Fruit fly (Drosophila melanogaster) whole organism, embryonic: Measurements from ENCODE around the gene CG4951.

ENCODE experiments used
- Antp ChIP-seq: fragments of 200-800 bp; sonication (Bioruptor generic); optimal IDR thresholded peaks from 3 replicates; lab custom pipeline; 2016; ENCODE audit warnings: missing biosample characterization, missing genetic modification characterization
- Atf-2 ChIP-seq: fragments of 200-800 bp; sonication (Bioruptor generic); optimal IDR thresholded peaks from 2 replicates; lab custom pipeline; 2016; ENCODE audit warnings: missing biosample characterization, missing genetic modification characterization
- Atf6 ChIP-seq: fragments of 200-800 bp; sonication (Bioruptor generic); IDR thresholded peaks from 2 replicates; pipeline ENCODE4 v1.3.6; 2022; ENCODE audit warnings: missing biosample characterization, missing genetic modification characterization
- Bdp1 ChIP-seq: fragments of 200-800 bp; sonication (Bioruptor generic); optimal IDR thresholded peaks from 3 replicates; lab custom pipeline; 2016; ENCODE audit warnings: missing biosample characterization, missing genetic modification characterization
- Blimp-1 ChIP-seq: fragments of 200-800 bp; sonication (Bioruptor generic); optimal IDR thresholded peaks from 3 replicates; lab custom pipeline; 2018; ENCODE audit warnings: missing biosample characterization, missing genetic modification characterization, mild to moderate bottlenecking, moderate library complexity, missing genetic modification reagents
- CG10321 ChIP-seq: fragments of 200-800 bp; sonication (Bioruptor generic); IDR thresholded peaks from 2 replicates; pipeline ENCODE4 v1.3.6; 2022; ENCODE audit warnings: missing biosample characterization, missing genetic modification characterization
- CG10654 ChIP-seq: fragments of 200-800 bp; sonication (Bioruptor generic); optimal IDR thresholded peaks from 2 replicates; lab custom pipeline; 2016; ENCODE audit warnings: missing biosample characterization, missing genetic modification characterization
- CG11723 ChIP-seq: fragments of 200-800 bp; sonication (Bioruptor generic); optimal IDR thresholded peaks from 2 replicates; lab custom pipeline; 2017; ENCODE audit warnings: missing biosample characterization, mild to moderate bottlenecking, missing genetic modification characterization
- CG12299 ChIP-seq: fragments of 200-800 bp; sonication (Bioruptor generic); optimal IDR thresholded peaks from 2 replicates; lab custom pipeline; 2018; ENCODE audit warnings: missing biosample characterization, mild to moderate bottlenecking, missing genetic modification characterization
- CG14050 ChIP-seq: fragments of 200-800 bp; sonication (Bioruptor generic); IDR thresholded peaks from 3 replicates; pipeline ENCODE4 v1.3.6; 2022; ENCODE audit warnings: missing biosample characterization, missing genetic modification characterization
- CG15696 ChIP-seq: fragments of 200-800 bp; sonication (Bioruptor generic); optimal IDR thresholded peaks from 2 replicates; lab custom pipeline; 2019; ENCODE audit warnings: missing biosample characterization, mild to moderate bottlenecking, missing genetic modification characterization, moderate library complexity
- CG1792 ChIP-seq: fragments of 200-800 bp; sonication (Bioruptor generic); optimal IDR thresholded peaks from 2 replicates; lab custom pipeline; 2016; ENCODE audit warnings: missing biosample characterization, missing genetic modification characterization
- CG18619 ChIP-seq: fragments of 200-800 bp; sonication (Bioruptor generic); optimal IDR thresholded peaks from 3 replicates; lab custom pipeline; 2017; ENCODE audit warnings: missing biosample characterization, mild to moderate bottlenecking, missing genetic modification characterization
- CG3407 ChIP-seq: fragments of 200-800 bp; sonication (Bioruptor generic); optimal IDR thresholded peaks from 2 replicates; lab custom pipeline; 2018; ENCODE audit warnings: missing biosample characterization, mild to moderate bottlenecking, missing genetic modification characterization
- CG4282 ChIP-seq: fragments of 200-800 bp; sonication (Bioruptor generic); optimal IDR thresholded peaks from 2 replicates; lab custom pipeline; 2016; ENCODE audit warnings: missing biosample characterization, missing genetic modification characterization
- CG4617 ChIP-seq: fragments of 200-800 bp; sonication (Bioruptor generic); optimal IDR thresholded peaks from 3 replicates; lab custom pipeline; 2016; ENCODE audit warnings: missing biosample characterization, missing genetic modification characterization, borderline replicate concordance
- CG8388 ChIP-seq: fragments of 200-800 bp; sonication (Bioruptor generic); optimal IDR thresholded peaks from 2 replicates; lab custom pipeline; 2019; ENCODE audit warnings: missing biosample characterization, mild to moderate bottlenecking, missing genetic modification characterization, moderate library complexity
- CG8944 ChIP-seq: fragments of 200-800 bp; sonication (Bioruptor generic); optimal IDR thresholded peaks from 3 replicates; lab custom pipeline; 2016; ENCODE audit warnings: missing biosample characterization, missing genetic modification characterization
- D19A ChIP-seq: fragments of 200-800 bp; optimal IDR thresholded peaks from 3 replicates; lab custom pipeline; 2019; ENCODE audit warnings: missing biosample characterization, mild to moderate bottlenecking, missing genetic modification characterization, moderate library complexity
- Dbx ChIP-seq: fragments of 200-800 bp; sonication (Bioruptor generic); IDR thresholded peaks from 3 replicates; pipeline ENCODE4 v1.3.6; 2022; ENCODE audit warnings: missing biosample characterization, missing genetic modification characterization
- Doc2 ChIP-seq: fragments of 200-800 bp; sonication (Bioruptor generic); IDR thresholded peaks from 2 replicates; pipeline ENCODE4 v1.3.6; 2022; ENCODE audit warnings: missing biosample characterization, missing genetic modification characterization
- Dp ChIP-seq: fragments of 200-800 bp; sonication (Bioruptor generic); optimal IDR thresholded peaks from 2 replicates; lab custom pipeline; 2018; ENCODE audit warnings: missing biosample characterization, mild to moderate bottlenecking, missing genetic modification characterization, moderate library complexity
- Dref ChIP-seq: fragments of 200-800 bp; sonication (Bioruptor generic); IDR thresholded peaks from 2 replicates; pipeline ENCODE4 v1.3.6; 2022; ENCODE audit warnings: missing biosample characterization, missing genetic modification characterization
- Fer1 ChIP-seq: fragments of 200-800 bp; sonication (Bioruptor generic); optimal IDR thresholded peaks from 2 replicates; lab custom pipeline; 2017; ENCODE audit warnings: missing biosample characterization, mild to moderate bottlenecking, missing genetic modification characterization
- HmgZ ChIP-seq: fragments of 200-800 bp; sonication (Bioruptor generic); optimal IDR thresholded peaks from 2 replicates; lab custom pipeline; 2018; ENCODE audit warnings: missing biosample characterization, mild to moderate bottlenecking, missing genetic modification characterization
- Med ChIP-seq: fragments of 200-800 bp; sonication (Bioruptor generic); peaks from one replicate; lab custom pipeline; 2016; ENCODE audit warnings: missing biosample characterization, missing genetic modification characterization, mild to moderate bottlenecking, inconsistent platforms, moderate library complexity
- NFAT ChIP-seq: fragments of 200-800 bp; sonication (Bioruptor generic); IDR thresholded peaks from 2 replicates; pipeline ENCODE4 v1.3.6; 2022; ENCODE audit warnings: missing biosample characterization, missing genetic modification characterization
- Ptx1 ChIP-seq: fragments of 200-800 bp; sonication (Bioruptor generic); IDR thresholded peaks from 2 replicates; pipeline ENCODE4 v1.3.6; 2022; ENCODE audit warnings: missing biosample characterization, missing genetic modification characterization
- Scr ChIP-seq: fragments of 200-800 bp; sonication (Bioruptor generic); IDR thresholded peaks from 2 replicates; pipeline ENCODE4 v1.3.6; 2022; ENCODE audit warnings: missing biosample characterization, missing genetic modification characterization; ENCODE audit not compliant: partially characterized antibody
- Xbp1 ChIP-seq: fragments of 200-800 bp; sonication (Bioruptor generic); optimal IDR thresholded peaks from 3 replicates; lab custom pipeline; 2016; ENCODE audit warnings: missing biosample characterization, mild to moderate bottlenecking, missing genetic modification characterization
- al ChIP-seq: fragments of 200-800 bp; sonication (Bioruptor generic); IDR thresholded peaks from 2 replicates; pipeline ENCODE4 v1.3.6; 2022; ENCODE audit warnings: missing biosample characterization, missing genetic modification characterization
- ap ChIP-seq: fragments of 200-800 bp; sonication (Bioruptor generic); IDR thresholded peaks from 2 replicates; pipeline ENCODE4 v1.3.6; 2022; ENCODE audit warnings: missing biosample characterization, missing genetic modification characterization
- ato ChIP-seq: fragments of 200-800 bp; sonication (Bioruptor generic); IDR thresholded peaks from 2 replicates; pipeline ENCODE4 v1.3.6; 2022; ENCODE audit warnings: missing biosample characterization, missing genetic modification characterization; ENCODE audit not compliant: partially characterized antibody
- chif ChIP-seq, 2 experiments: fragments of 200-800 bp; sonication (Bioruptor generic); optimal IDR thresholded peaks; 3 replicates each; lab custom pipeline; 2016; ENCODE audit warnings: missing biosample characterization in 2 of 2, missing genetic modification characterization in 2 of 2
- chm ChIP-seq: fragments of 200-800 bp; sonication (Bioruptor generic); IDR thresholded peaks from 2 replicates; pipeline ENCODE4 v1.3.6; 2022; ENCODE audit warnings: missing biosample characterization, missing genetic modification characterization
- emc ChIP-seq: fragments of 200-800 bp; sonication (Bioruptor generic); optimal IDR thresholded peaks from 2 replicates; lab custom pipeline; 2016; ENCODE audit warnings: missing biosample characterization, missing genetic modification characterization
- en ChIP-seq: fragments of 200-800 bp; sonication (Bioruptor generic); optimal IDR thresholded peaks from 2 replicates; lab custom pipeline; 2016; ENCODE audit warnings: missing biosample characterization, missing genetic modification characterization
- eve ChIP-seq, 2 experiments: fragments of >200 bp; optimal IDR thresholded peaks; 2 replicates each; lab custom pipeline; 2017; ENCODE audit warnings: missing biosample characterization in 2 of 2, missing genetic modification characterization in 2 of 2
- exex ChIP-seq: fragments of 200-800 bp; sonication (Bioruptor generic); optimal IDR thresholded peaks from 4 replicates; lab custom pipeline; 2018; ENCODE audit warnings: missing biosample characterization, mild to moderate bottlenecking, missing genetic modification characterization, moderate library complexity
- fru ChIP-seq: fragments of >200 bp; optimal IDR thresholded peaks from 2 replicates; lab custom pipeline; 2017
- grn ChIP-seq: fragments of 200-800 bp; sonication (Bioruptor generic); optimal IDR thresholded peaks from 3 replicates; lab custom pipeline; 2017; ENCODE audit warnings: missing biosample characterization, missing genetic modification characterization
- jumu ChIP-seq: fragments of 200-800 bp; sonication (Bioruptor generic); optimal IDR thresholded peaks from 3 replicates; lab custom pipeline; 2016; ENCODE audit warnings: missing biosample characterization, missing genetic modification characterization
- lov ChIP-seq, 2 experiments: fragments of 200-800 bp in 1 of 2; fragments of >200 bp in 1 of 2; sonication (Bioruptor generic) in 1 of 2; IDR thresholded peaks in 1 of 2; optimal IDR thresholded peaks in 1 of 2; 2 replicates in 1 of 2; 3 replicates in 1 of 2; pipeline versions ENCODE4 v1.3.6 to Lab custom; 2017 to 2022; ENCODE audit warnings: missing biosample characterization in 1 of 2, missing genetic modification characterization in 1 of 2
- nau ChIP-seq: fragments of 200-800 bp; sonication (Bioruptor generic); optimal IDR thresholded peaks from 3 replicates; lab custom pipeline; 2017; ENCODE audit warnings: missing biosample characterization, mild to moderate bottlenecking, missing genetic modification characterization, missing genetic modification reagents
- otp ChIP-seq: fragments of 200-800 bp; sonication (Bioruptor generic); IDR thresholded peaks from 3 replicates; pipeline ENCODE4, ENCODE4 v1.3.6; 2022; ENCODE audit warnings: missing biosample characterization, missing genetic modification characterization
- schlank ChIP-seq: fragments of 200-800 bp; sonication (Bioruptor generic); optimal IDR thresholded peaks from 2 replicates; lab custom pipeline; 2018; ENCODE audit warnings: missing biosample characterization, mild to moderate bottlenecking, missing genetic modification characterization
- vvl ChIP-seq: fragments of 200-800 bp; sonication (Bioruptor generic); IDR thresholded peaks from 2 replicates; pipeline ENCODE4 v1.3.6; 2022; ENCODE audit warnings: missing biosample characterization, missing genetic modification characterization

The CG4951 gene

DNA sequence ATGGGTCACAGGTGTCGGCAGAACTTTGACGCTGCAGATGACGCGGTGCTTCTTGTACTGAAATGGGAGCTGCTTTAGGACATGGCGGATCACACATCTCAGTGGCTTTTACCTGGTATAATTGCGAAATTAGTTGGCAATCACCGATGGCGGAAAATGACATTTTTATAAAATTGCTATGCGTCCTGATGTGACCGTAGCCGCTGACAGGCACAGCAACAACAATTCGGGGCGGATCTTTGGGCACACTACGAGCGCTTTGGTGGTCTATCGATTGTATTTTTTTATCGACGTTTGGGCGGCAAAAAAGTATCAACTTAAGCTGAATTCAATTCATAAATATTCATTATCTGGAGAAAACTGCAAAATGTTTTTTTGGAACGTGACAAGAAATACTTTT is at the start of gene CG4951 (continued):
- TF ChIP-seq CG18619 (GFP tag; lab: Kevin White, UChicago) (no peak), vvl (peak; percentile 34; the same call in 1 of the 2 replicates), CG4617 (no peak), Atf-2 (GFP tag; lab: Kevin White, UChicago) (no peak)

DNA sequence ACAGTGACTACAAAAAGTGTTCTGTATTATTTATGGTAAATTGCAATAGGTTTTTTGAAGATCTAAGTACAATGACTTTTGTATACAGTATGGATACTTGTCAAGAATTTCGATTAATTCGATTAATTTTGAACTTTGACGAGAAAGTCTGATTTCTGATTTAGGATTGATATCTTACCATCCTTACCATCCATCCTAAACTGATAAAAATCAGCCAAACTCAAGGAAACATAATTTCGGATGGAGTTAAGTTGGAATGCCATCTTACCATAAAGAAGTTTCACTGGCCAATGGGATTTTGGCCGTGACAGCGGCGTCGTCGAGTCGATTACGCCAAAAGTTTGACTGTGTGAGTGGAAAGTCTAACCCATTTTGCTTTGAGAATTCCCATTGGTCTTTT is 36.7 kb upstream of the CG4951 start, which contains the start of gene CG4815:
Gene CG4815 (minus strand): TSS at position 101 of the 400 bp plus-strand sequence.
- TF ChIP-seq Ptx1 (no peak), NFAT (GFP tag; lab: Robert Waterston, UW) (no peak), Doc2 (GFP tag; lab: Robert Waterston, UW) (no peak), grn (GFP tag; lab: Kevin White, UChicago) (no peak), Xbp1 (GFP tag; lab: Kevin White, UChicago) (no peak), CG12299 (tag; lab: Kevin White, UChicago) (no peak), emc (GFP tag; lab: Kevin White, UChicago) (no peak), jumu (GFP tag; lab: Kevin White, UChicago) (no peak), en (GFP tag; lab: Kevin White, UChicago) (no peak), al (GFP tag; lab: Robert Waterston, UW) (no peak), otp (GFP tag; lab: Robert Waterston, UW) (no peak), CG8944 (GFP tag; lab: Kevin White, UChicago) (no peak), CG8388 (GFP tag; lab: Kevin White, UChicago) (no peak)
- TF ChIP-seq, all 482 proteins: peak for 0

DNA sequence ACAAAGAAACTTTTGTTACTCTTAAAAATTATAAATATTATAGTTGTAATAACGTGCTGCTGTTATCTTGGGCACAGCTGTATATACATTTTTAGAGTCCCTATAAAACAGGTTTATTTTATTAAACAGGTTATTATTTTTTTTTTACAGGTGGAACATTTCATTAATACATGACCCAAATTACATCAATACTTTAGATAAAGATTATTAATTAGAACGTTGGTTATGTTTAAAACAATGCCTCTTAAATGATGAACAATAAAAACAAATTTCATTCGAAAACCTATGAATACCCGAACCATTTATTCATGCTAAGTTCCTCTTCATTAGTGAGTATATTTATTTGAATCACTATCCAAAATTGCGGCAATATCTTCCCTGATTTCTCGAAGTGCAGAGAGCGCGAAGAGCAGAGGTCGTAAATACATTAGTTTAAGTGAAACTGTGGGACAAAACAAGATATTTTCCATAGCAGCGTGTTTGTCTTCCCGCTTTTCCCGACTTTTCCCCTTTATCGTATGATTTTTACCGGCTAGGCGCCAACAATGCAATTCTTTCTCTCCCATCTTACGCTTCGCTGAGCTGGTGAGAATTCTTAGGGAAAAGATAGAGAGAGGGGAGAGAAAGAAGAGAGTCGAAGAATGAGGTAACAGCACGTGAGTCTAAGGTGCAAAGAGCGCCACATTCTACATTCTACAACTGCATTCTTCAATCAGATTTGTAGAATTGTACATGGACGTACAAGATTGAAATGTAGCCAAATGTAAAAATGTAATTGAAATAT is 34.9 kb upstream of the CG4951 start:
- TF ChIP-seq chm (GFP tag; lab: Robert Waterston, UW) (no peak), HmgZ (tag; lab: Kevin White, UChicago) (no peak), CG10654 (GFP tag; lab: Kevin White, UChicago) (no peak), Dref (no peak), Dbx (GFP tag; lab: Robert Waterston, UW) (peak; percentile 61; the same call in 1 of the 3 replicates), Atf6 (GFP tag; lab: Robert Waterston, UW) (0 out of 2 replicates have a peak, but pooled peaks have one; percentile 12), fru (lab: Kevin White, UChicago) (no peak), nau (GFP tag; lab: Kevin White, UChicago) (no peak), CG3407 (GFP tag; lab: Kevin White, UChicago) (no peak), Dp (GFP tag; lab: Kevin White, UChicago) (no peak), Antp (GFP tag; lab: Kevin White, UChicago) (peak; percentile 33), CG4282 (GFP tag; lab: Kevin White, UChicago) (no peak), ap (GFP tag; lab: Robert Waterston, UW) (no peak), exex (tag; lab: Kevin White, UChicago) (no peak), CG11723 (GFP tag; lab: Kevin White, UChicago) (no peak), CG14050 (GFP tag; lab: Robert Waterston, UW) (peak; percentile 24; the same call in 1 of the 3 replicates), D19A (no peak), Fer1 (GFP tag; lab: Kevin White, UChicago) (no peak), eve (GFP tag; optimal IDR thresholded peaks at IDR 0.05; lab: Kevin White, UChicago) (no peak), CG10321 (GFP tag; lab: Robert Waterston, UW) (no peak), chif (GFP tag; optimal IDR thresholded peaks at IDR 0.05; lab: Kevin White, UChicago) (peak in 1 of 2 experiments; percentile 53), CG1792 (GFP tag; lab: Kevin White, UChicago) (no peak), schlank (tag; lab: Kevin White, UChicago) (no peak), Scr (GFP tag; lab: Robert Waterston, UW) (no peak; the same call in 1 of the 2 replicates), Bdp1 (GFP tag; lab: Kevin White, UChicago) (no peak), lov (optimal IDR thresholded peaks at IDR 0.05; lab: Kevin White, UChicago) (no peak), lov (GFP tag; IDR thresholded peaks at IDR 0.05; lab: Robert Waterston, UW) (0 out of 3 replicates have a peak, but pooled peaks have one; percentile 32), ato (GFP tag; lab: Robert Waterston, UW) (no peak), CG15696 (no peak), Med (GFP tag; lab: Kevin White, UChicago) (no peak), Blimp-1 (GFP tag; lab: Kevin White, UChicago) (no peak)
